Worm (Caenorhabditis elegans) whole organism, midembryonic: ENCODE results near the gene W02D7.6.

ENCODE experiments used
- T22C8.4 ChIP-seq: fragments of 200-800 bp; sonication (Bioruptor generic); IDR thresholded peaks from 2 replicates; pipeline ENCODE4 v1.3.6; 2022; ENCODE audit warnings: missing genetic modification characterization, missing compliant biosample characterization
- cog-1 ChIP-seq: sonication (generic microtip); optimal IDR thresholded peaks from 2 replicates; lab custom pipeline; 2016; ENCODE audit warnings: missing genetic modification characterization, missing compliant biosample characterization
- flt-1 ChIP-seq: fragments of 200-800 bp; sonication (Bioruptor generic); IDR thresholded peaks from 2 replicates; pipeline ENCODE4 v1.3.6; 2022; ENCODE audit warnings: missing genetic modification characterization, missing compliant biosample characterization
- klf-2 ChIP-seq: fragments of 200-800 bp; sonication (Bioruptor generic); conservative IDR thresholded peaks from 2 replicates; pipeline ENCODE4 v1.3.6; 2022; ENCODE audit warnings: missing genetic modification reagents, missing genetic modification characterization, missing compliant biosample characterization
- med-1 ChIP-seq: sonication (generic microtip); optimal IDR thresholded peaks from 2 replicates; lab custom pipeline; 2017; ENCODE audit warnings: missing genetic modification characterization, mild to moderate bottlenecking, missing compliant biosample characterization, antibody characterized with exemption, missing genetic modification reagents; ENCODE audit not compliant: insufficient read depth
- ztf-23 ChIP-seq: fragments of 200-800 bp; sonication (Bioruptor generic); IDR thresholded peaks from 2 replicates; pipeline ENCODE4 v1.3.6; 2022; ENCODE audit warnings: missing genetic modification reagents, missing genetic modification characterization, missing compliant biosample characterization
- ztf-29 ChIP-seq: fragments of 200-800 bp; sonication (Bioruptor generic); IDR thresholded peaks from 2 replicates; pipeline ENCODE4 v1.3.6; 2022; ENCODE audit warnings: missing genetic modification reagents, missing genetic modification characterization, missing compliant biosample characterization

DNA sequence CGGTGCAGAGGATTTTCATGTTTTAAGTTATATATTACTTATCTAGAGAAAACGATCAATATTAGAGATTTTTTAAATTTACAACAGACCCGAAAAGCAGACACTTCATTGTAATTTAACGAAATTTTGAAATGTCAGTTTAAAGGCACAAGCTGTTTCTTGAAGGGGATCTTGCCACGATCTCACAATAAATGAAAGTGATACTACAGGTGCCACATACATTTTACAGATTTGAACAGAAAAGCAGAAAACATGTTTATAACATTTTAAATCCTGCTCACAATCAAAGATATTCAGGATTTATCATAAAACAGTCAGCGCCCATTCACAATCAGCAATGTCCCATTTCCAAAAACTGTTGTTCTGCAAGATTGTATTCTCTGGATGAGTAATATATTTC lies 48.6 kb upstream of the W02D7.6 start:
- no peak for TF ChIP-seq ztf-23 (GFP tag; lab: Robert Waterston, UW)
- no peak for TF ChIP-seq flt-1 (GFP tag; lab: Robert Waterston, UW)
- TF ChIP-seq cog-1 (tag; lab: Kevin White, UChicago): no peak
- TF ChIP-seq med-1 (GFP tag; lab: Kevin White, UChicago): no peak
- no peak for TF ChIP-seq T22C8.4 (GFP tag; lab: Robert Waterston, UW)
- TF ChIP-seq ztf-29: no peak
- TF ChIP-seq klf-2 (GFP tag; lab: Robert Waterston, UW): no peak
